Worm (Caenorhabditis elegans): ENCODE data around the gene C35D6.4.
A peak's percentile ranks its signal among the peaks of the same experiment; 100 is the strongest.

The C35D6.4 gene

DNA sequence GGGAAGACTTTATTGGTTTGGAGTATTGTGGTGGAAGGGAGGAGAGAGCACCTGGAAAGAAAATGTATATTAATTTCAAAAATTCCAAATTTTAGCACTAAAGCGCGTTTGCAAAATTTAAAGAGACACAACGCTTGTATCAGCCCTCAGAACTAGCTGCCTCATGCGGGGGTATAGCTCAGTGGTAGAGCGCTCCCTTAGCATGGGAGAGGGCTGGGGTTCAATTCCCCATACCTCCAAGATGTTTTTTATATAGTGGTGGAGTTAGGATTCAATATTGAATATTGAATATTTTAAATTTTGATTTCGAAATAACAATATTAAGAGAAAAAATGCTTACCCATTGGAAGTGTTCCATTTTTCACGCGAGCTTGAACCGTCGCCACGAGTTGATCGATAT is 48.2 kb downstream of the C35D6.4 start (continued):
- TF ChIP-seq madf-6 (GFP tag; IDR thresholded peaks at IDR 0.05) (peak; percentile 55), F52B5.7 (tag; optimal IDR thresholded peaks at IDR 0.05) (peak; percentile 64), pha-4 (tag; optimal IDR thresholded peaks at IDR 0.05) (no peak), lag-1 (GFP tag; IDR thresholded peaks at IDR 0.05) (no peak), lir-1 (GFP tag; conservative IDR thresholded peaks at IDR 0.05) (no peak), unc-130 (GFP tag; optimal IDR thresholded peaks at IDR 0.05) (no peak), die-1 (tag; optimal IDR thresholded peaks at IDR 0.05) (peak; percentile 86), zfh-2 (GFP tag; conservative IDR thresholded peaks at IDR 0.05) (peak; percentile 28; the same call in 1 of the 2 replicates), snpc-1.1 (tag; optimal IDR thresholded peaks at IDR 0.05; ENCODE audit: insufficient read depth) (peak; percentile 38), mes-4 (tag; optimal IDR thresholded peaks at IDR 0.05) (peak; percentile 6), nhr-27 (tag; optimal IDR thresholded peaks at IDR 0.05) (peak; percentile 15), snpc-4 (GFP tag; optimal IDR thresholded peaks at IDR 0.05) (peak; percentile 86), snpc-4 (tag; optimal IDR thresholded peaks at IDR 0.05) (peak; percentile 50 to 95 (median 92)), K12H6.12 (tag; optimal IDR thresholded peaks at IDR 0.05) (peak; percentile 7), dox-1 (GFP tag; IDR thresholded peaks at IDR 0.05) (no peak; the same call in 1 of the 2 replicates), T26A5.8 (tag; optimal IDR thresholded peaks at IDR 0.05) (peak; percentile 31), lsl-1 (GFP tag; optimal IDR thresholded peaks at IDR 0.05) (no peak), C06A6.2 (GFP tag; conservative IDR thresholded peaks at IDR 0.05) (no peak), ztf-28 (GFP tag; IDR thresholded peaks at IDR 0.05) (no peak), ztf-26 (tag; optimal IDR thresholded peaks at IDR 0.05) (no peak), attf-6 (GFP tag; IDR thresholded peaks at IDR 0.05) (peak; percentile 94), nfya-2 (GFP tag; IDR thresholded peaks at IDR 0.05) (no peak), ekl-4 (GFP tag; IDR thresholded peaks at IDR 0.05) (peak; percentile 55; the same call in 1 of the 2 replicates), hrde-1 (tag; optimal IDR thresholded peaks at IDR 0.05; ENCODE audit: borderline replicate concordance) (peak; percentile 45), nhr-90 (tag; optimal IDR thresholded peaks at IDR 0.05) (peak; percentile 86), F37B4.10 (GFP tag; IDR thresholded peaks at IDR 0.05) (no peak), ceh-40 (GFP tag; IDR thresholded peaks at IDR 0.05) (0 out of 2 replicates have a peak, but pooled peaks have one; percentile 77), sptf-2 (GFP tag; optimal IDR thresholded peaks at IDR 0.05) (peak; percentile 81), Y56A3A.18 (GFP tag; IDR thresholded peaks at IDR 0.05) (peak; percentile 49; the same call in 1 of the 2 replicates), bed-1 (GFP tag; IDR thresholded peaks at IDR 0.05) (peak; percentile 89; the same call in 1 of the 2 replicates), cebp-1 (GFP tag; IDR thresholded peaks at IDR 0.05) (no peak), cebp-1 (tag; optimal IDR thresholded peaks at IDR 0.05) (peak; percentile 66), hmg-1.2 (GFP tag; IDR thresholded peaks at IDR 0.05) (peak; percentile 66), dpl-1 (GFP tag; optimal IDR thresholded peaks at IDR 0.05) (no peak), bed-2 (GFP tag; IDR thresholded peaks at IDR 0.05) (no peak), ceh-27 (GFP tag; optimal IDR thresholded peaks at IDR 0.05) (peak; percentile 47), lin-26 (GFP tag; IDR thresholded peaks at IDR 0.05) (peak; percentile 89), K11D2.4 (GFP tag; IDR thresholded peaks at IDR 0.05) (no peak), ztf-3 (GFP tag; optimal IDR thresholded peaks at IDR 0.05) (no peak), egl-18 (GFP tag; IDR thresholded peaks at IDR 0.05) (no peak), T07F8.4 (tag; optimal IDR thresholded peaks at IDR 0.05) (peak; percentile 57), ztf-22 (GFP tag; optimal IDR thresholded peaks at IDR 0.05) (no peak), hlh-12 (tag; optimal IDR thresholded peaks at IDR 0.05) (peak; percentile 42), atf-7 (tag; optimal IDR thresholded peaks at IDR 0.05) (peak; percentile 43), akir-1 (GFP tag; optimal IDR thresholded peaks at IDR 0.05) (no peak), zim-3 (tag; optimal IDR thresholded peaks at IDR 0.05) (peak; percentile 26), fkh-3 (tag; optimal IDR thresholded peaks at IDR 0.05) (peak; percentile 71), ceh-91 (GFP tag; IDR thresholded peaks at IDR 0.05) (no peak), rec-8 (tag; optimal IDR thresholded peaks at IDR 0.05) (peak; percentile 43 to 66)

All from whole organism, young adult.